Fruit fly (Drosophila melanogaster) whole organism, embryonic: Measurements from ENCODE around the gene Ugt49B2.

ENCODE experiments used
- CG10274 ChIP-seq: fragments of 200-800 bp; sonication (Bioruptor generic); optimal IDR thresholded peaks from 3 replicates; lab custom pipeline; 2017; ENCODE audit warnings: missing biosample characterization, mild to moderate bottlenecking, missing genetic modification characterization
- CG10543 ChIP-seq: fragments of 200-800 bp; sonication (Bioruptor generic); optimal IDR thresholded peaks from 3 replicates; lab custom pipeline; 2017; ENCODE audit warnings: missing biosample characterization, mild to moderate bottlenecking, missing genetic modification characterization, moderate library complexity
- CG10979 ChIP-seq: fragments of 200-800 bp; sonication (Bioruptor generic); optimal IDR thresholded peaks from 2 replicates; lab custom pipeline; 2018; ENCODE audit warnings: missing biosample characterization, mild to moderate bottlenecking, missing genetic modification characterization, moderate library complexity
- CG12236 ChIP-seq: fragments of 200-800 bp; sonication (Bioruptor generic); optimal IDR thresholded peaks from 2 replicates; lab custom pipeline; 2016; ENCODE audit warnings: missing biosample characterization, missing genetic modification characterization
- CG12391 ChIP-seq: fragments of 200-800 bp; sonication (Bioruptor generic); optimal IDR thresholded peaks from 3 replicates; lab custom pipeline; 2018; ENCODE audit warnings: missing biosample characterization, mild to moderate bottlenecking, missing genetic modification characterization, moderate library complexity
- CG12769 ChIP-seq: fragments of 200-800 bp; sonication (Bioruptor generic); optimal IDR thresholded peaks from 2 replicates; lab custom pipeline; 2019; ENCODE audit warnings: missing biosample characterization, mild to moderate bottlenecking, missing genetic modification characterization, moderate library complexity
- CG16815 ChIP-seq: fragments of 200-800 bp; sonication (Bioruptor generic); optimal IDR thresholded peaks from 3 replicates; lab custom pipeline; 2017; ENCODE audit warnings: missing biosample characterization, mild to moderate bottlenecking, missing genetic modification characterization
- CG31224 ChIP-seq: fragments of 200-800 bp; sonication (Bioruptor generic); IDR thresholded peaks from 2 replicates; pipeline ENCODE4 v1.3.6; 2022; ENCODE audit warnings: missing biosample characterization, missing genetic modification characterization
- CG31365 ChIP-seq: fragments of 200-800 bp; sonication (Bioruptor generic); optimal IDR thresholded peaks from 2 replicates; lab custom pipeline; 2018; ENCODE audit warnings: missing biosample characterization, mild to moderate bottlenecking, missing genetic modification characterization
- CG33557 ChIP-seq: fragments of 200-800 bp; sonication (Bioruptor generic); optimal IDR thresholded peaks from 2 replicates; lab custom pipeline; 2019; ENCODE audit warnings: missing biosample characterization, mild to moderate bottlenecking, missing genetic modification characterization, moderate library complexity
- CG3847 ChIP-seq: fragments of 200-800 bp; sonication (Bioruptor generic); IDR thresholded peaks from 2 replicates; pipeline ENCODE4 v1.3.6; 2022; ENCODE audit warnings: missing biosample characterization, missing genetic modification characterization
- CG4360 ChIP-seq: fragments of 200-800 bp; sonication (Bioruptor generic); IDR thresholded peaks from 2 replicates; pipeline ENCODE4 v1.3.6; 2022; ENCODE audit warnings: missing biosample characterization, missing genetic modification characterization
- CG4854 ChIP-seq: fragments of 200-800 bp; sonication (Bioruptor generic); optimal IDR thresholded peaks from 2 replicates; lab custom pipeline; 2016; ENCODE audit warnings: missing biosample characterization, missing genetic modification characterization, inconsistent platforms
- CG5953 ChIP-seq: fragments of 200-800 bp; sonication (Bioruptor generic); IDR thresholded peaks from 2 replicates; pipeline ENCODE4 v1.3.6; 2022; ENCODE audit warnings: missing biosample characterization, missing genetic modification characterization
- CG6689 ChIP-seq: fragments of 200-800 bp; sonication (Bioruptor generic); IDR thresholded peaks from 2 replicates; pipeline ENCODE4 v1.3.6; 2022; ENCODE audit warnings: missing biosample characterization, missing genetic modification characterization
- CG7987 ChIP-seq: fragments of 200-800 bp; sonication (Bioruptor generic); optimal IDR thresholded peaks from 2 replicates; lab custom pipeline; 2018; ENCODE audit warnings: missing biosample characterization, mild to moderate bottlenecking, missing genetic modification characterization, moderate library complexity
- CG8924 ChIP-seq: fragments of 200-800 bp; optimal IDR thresholded peaks from 3 replicates; lab custom pipeline; 2019; ENCODE audit warnings: missing biosample characterization, mild to moderate bottlenecking, missing genetic modification characterization, moderate library complexity
- CG9876 ChIP-seq: fragments of 200-800 bp; sonication (Bioruptor generic); optimal IDR thresholded peaks from 2 replicates; lab custom pipeline; 2016; ENCODE audit warnings: missing biosample characterization, missing genetic modification characterization
- Dek ChIP-seq: fragments of 200-800 bp; sonication (Bioruptor generic); optimal IDR thresholded peaks from 3 replicates; lab custom pipeline; 2019; ENCODE audit warnings: missing biosample characterization, mild to moderate bottlenecking, missing genetic modification characterization, moderate library complexity
- E2f1 ChIP-seq: fragments of 200-800 bp; sonication (Bioruptor generic); IDR thresholded peaks from 2 replicates; pipeline ENCODE4 v1.3.6; 2022; ENCODE audit warnings: missing biosample characterization, missing genetic modification characterization
- Ets65A ChIP-seq: fragments of 200-800 bp; sonication (Bioruptor generic); peaks from one replicate; lab custom pipeline; 2016; ENCODE audit warnings: missing biosample characterization, missing genetic modification characterization
- Hsf ChIP-seq: fragments of 200-800 bp; sonication (Bioruptor generic); optimal IDR thresholded peaks from 3 replicates; lab custom pipeline; 2016; ENCODE audit warnings: missing biosample characterization, missing genetic modification characterization
- Mes4 ChIP-seq: fragments of 200-800 bp; sonication (Bioruptor generic); optimal IDR thresholded peaks from 2 replicates; lab custom pipeline; 2016; ENCODE audit warnings: missing biosample characterization, missing genetic modification characterization
- Mrtf ChIP-seq: fragments of 200-800 bp; sonication (Bioruptor generic); IDR thresholded peaks from 3 replicates; pipeline ENCODE4 v1.3.6; 2022; ENCODE audit warnings: missing biosample characterization, missing genetic modification characterization
- Nf-YB ChIP-seq: fragments of 200-800 bp; sonication (Bioruptor generic); optimal IDR thresholded peaks from 3 replicates; lab custom pipeline; 2019; ENCODE audit warnings: missing biosample characterization, mild to moderate bottlenecking, missing genetic modification characterization, moderate library complexity
- Nf-YC ChIP-seq: fragments of 200-800 bp; optimal IDR thresholded peaks from 3 replicates; lab custom pipeline; 2019; ENCODE audit warnings: missing biosample characterization, mild to moderate bottlenecking, missing genetic modification characterization, moderate library complexity
- Opbp ChIP-seq: fragments of 200-800 bp; sonication (Bioruptor generic); IDR thresholded peaks from 3 replicates; pipeline ENCODE4 v1.3.6; 2022; ENCODE audit warnings: missing biosample characterization, missing genetic modification characterization; ENCODE audit not compliant: partially characterized antibody
- Six4 ChIP-seq: fragments of 200-800 bp; sonication (Bioruptor generic); optimal IDR thresholded peaks from 2 replicates; lab custom pipeline; 2016; ENCODE audit warnings: missing biosample characterization, missing genetic modification characterization
- ato ChIP-seq: fragments of 200-800 bp; sonication (Bioruptor generic); IDR thresholded peaks from 2 replicates; pipeline ENCODE4 v1.3.6; 2022; ENCODE audit warnings: missing biosample characterization, missing genetic modification characterization; ENCODE audit not compliant: partially characterized antibody
- cad ChIP-seq: fragments of >200 bp; optimal IDR thresholded peaks from 2 replicates; lab custom pipeline; 2017; ENCODE audit warnings: missing biosample characterization, missing genetic modification characterization
- disco-r ChIP-seq: fragments of 200-800 bp; sonication (Bioruptor generic); optimal IDR thresholded peaks from 2 replicates; lab custom pipeline; 2016; ENCODE audit warnings: missing biosample characterization, missing genetic modification characterization
- eve ChIP-seq, 2 experiments: fragments of >200 bp; optimal IDR thresholded peaks; 2 replicates each; lab custom pipeline; 2017; ENCODE audit warnings: missing biosample characterization in 2 of 2, missing genetic modification characterization in 2 of 2
- ewg ChIP-seq: fragments of 200-800 bp; sonication (Bioruptor generic); optimal IDR thresholded peaks from 3 replicates; lab custom pipeline; 2017; ENCODE audit warnings: mild to moderate bottlenecking, missing biosample characterization, missing genetic modification reagents, missing genetic modification characterization
- gcm2 ChIP-seq: fragments of 200-800 bp; sonication (Bioruptor generic); optimal IDR thresholded peaks from 2 replicates; lab custom pipeline; 2016; ENCODE audit warnings: missing biosample characterization, missing genetic modification characterization
- gfzf ChIP-seq: fragments of 200-800 bp; sonication (Bioruptor generic); optimal IDR thresholded peaks from 2 replicates; lab custom pipeline; 2016; ENCODE audit warnings: missing biosample characterization, mild to moderate bottlenecking, missing genetic modification characterization, moderate library complexity
- hbn ChIP-seq: fragments of 200-800 bp; sonication (Bioruptor generic); IDR thresholded peaks from 2 replicates; pipeline ENCODE4 v1.3.6; 2022; ENCODE audit warnings: missing biosample characterization, missing genetic modification characterization; ENCODE audit not compliant: partially characterized antibody
- knrl ChIP-seq: fragments of 200-800 bp; sonication (Bioruptor generic); IDR thresholded peaks from 3 replicates; pipeline ENCODE4 v1.3.6; 2022; ENCODE audit warnings: missing biosample characterization, missing genetic modification characterization; ENCODE audit not compliant: partially characterized antibody
- nom ChIP-seq: fragments of 200-800 bp; sonication (Bioruptor generic); optimal IDR thresholded peaks from 2 replicates; lab custom pipeline; 2017; ENCODE audit warnings: missing biosample characterization, missing genetic modification characterization, mild to moderate bottlenecking, moderate library complexity, missing genetic modification reagents
- phol ChIP-seq: fragments of 200-800 bp; sonication (Bioruptor generic); optimal IDR thresholded peaks from 3 replicates; lab custom pipeline; 2018; ENCODE audit warnings: missing biosample characterization, mild to moderate bottlenecking, missing genetic modification characterization, moderate library complexity
- pzg ChIP-seq: fragments of 200-800 bp; sonication (Bioruptor generic); optimal IDR thresholded peaks from 3 replicates; lab custom pipeline; 2018; ENCODE audit warnings: missing biosample characterization, mild to moderate bottlenecking, missing genetic modification characterization, moderate library complexity
- repo ChIP-seq: fragments of 200-800 bp; sonication (Bioruptor generic); optimal IDR thresholded peaks from 2 replicates; lab custom pipeline; 2016; ENCODE audit warnings: missing biosample characterization, missing genetic modification characterization
- sens ChIP-seq: fragments of 200-800 bp; sonication (Bioruptor generic); peaks from one replicate; lab custom pipeline; 2016; ENCODE audit warnings: missing biosample characterization, missing genetic modification characterization
- sr ChIP-seq: fragments of 200-800 bp; sonication (Bioruptor generic); IDR thresholded peaks from 3 replicates; pipeline ENCODE4 v1.3.6; 2022; ENCODE audit warnings: missing biosample characterization, missing genetic modification characterization
- stwl ChIP-seq: fragments of 200-800 bp; sonication (Bioruptor generic); optimal IDR thresholded peaks from 3 replicates; lab custom pipeline; 2018; ENCODE audit warnings: missing biosample characterization, mild to moderate bottlenecking, missing genetic modification characterization, moderate library complexity
- twi ChIP-seq: fragments of 200-800 bp; optimal IDR thresholded peaks from 2 replicates; lab custom pipeline; 2019; ENCODE audit warnings: missing biosample characterization, mild to moderate bottlenecking, missing genetic modification characterization, moderate library complexity
- z ChIP-seq: fragments of 200-800 bp; sonication (Bioruptor generic); IDR thresholded peaks from 3 replicates; pipeline ENCODE4 v1.3.6; 2022; ENCODE audit warnings: missing biosample characterization, missing genetic modification characterization
- zen2 ChIP-seq: fragments of 200-800 bp; sonication (Bioruptor generic); IDR thresholded peaks from 3 replicates; pipeline ENCODE4 v1.3.6; 2022; ENCODE audit warnings: missing biosample characterization, missing genetic modification characterization; ENCODE audit not compliant: partially characterized antibody

The Ugt49B2 gene

dm6 chr3R:21393005-21393729 lies 6.4 kb downstream of the Ugt49B2 start (continued):
- no peak for TF ChIP-seq CG7987 (GFP tag; lab: Kevin White, UChicago)
- TF ChIP-seq CG4854 = no peak
- no peak for TF ChIP-seq CG31224 (GFP tag; lab: Robert Waterston, UW)
- TF ChIP-seq CG4360 (GFP tag; lab: Robert Waterston, UW) = peak; percentile 78
- TF ChIP-seq sens = peak; percentile 53
- TF ChIP-seq CG12769 (tag; lab: Kevin White, UChicago) = no peak
- TF ChIP-seq Dek = no peak
- no peak for TF ChIP-seq Mes4 (GFP tag; lab: Kevin White, UChicago)
- no peak for TF ChIP-seq eve (GFP tag; optimal IDR thresholded peaks at IDR 0.05; lab: Kevin White, UChicago)
- TF ChIP-seq pzg (GFP tag; lab: Kevin White, UChicago) = no peak
- TF ChIP-seq hbn (GFP tag; lab: Robert Waterston, UW) = no peak
- peak; percentile 13 for TF ChIP-seq CG10979 (tag; lab: Kevin White, UChicago)
- TF ChIP-seq CG9876 = no peak
- no peak for TF ChIP-seq knrl
- TF ChIP-seq CG10543 = no peak
- no peak for TF ChIP-seq CG3847
- no peak for TF ChIP-seq CG12236 (GFP tag; lab: Kevin White, UChicago)
- no peak for TF ChIP-seq sr (GFP tag; lab: Robert Waterston, UW)
- no peak for TF ChIP-seq Mrtf (GFP tag; lab: Robert Waterston, UW)
- TF ChIP-seq CG12391 (tag; lab: Kevin White, UChicago) = peak; percentile 7

- no peak for TF ChIP-seq nom (GFP tag; lab: Kevin White, UChicago)
- peak; percentile 57 for TF ChIP-seq Nf-YC (tag; lab: Kevin White, UChicago)
- peak; percentile 87 for TF ChIP-seq Nf-YB (GFP tag; lab: Kevin White, UChicago)
- peak; percentile 19 for TF ChIP-seq cad
- TF ChIP-seq z (GFP tag; lab: Robert Waterston, UW) = peak; percentile 91
These were observed 7.3 kb downstream of the Ugt49B2 start for dm6 chr3R:21392221-21392620.

dm6 chr3R:21390959-21391358 lies 8.6 kb downstream of the Ugt49B2 start:
- no peak for TF ChIP-seq CG6689 (GFP tag; lab: Robert Waterston, UW)
- TF ChIP-seq Opbp = no peak
- no peak for TF ChIP-seq Hsf
- TF ChIP-seq CG8924 (tag; lab: Kevin White, UChicago) = no peak
- TF ChIP-seq twi (tag; lab: Kevin White, UChicago) = peak; percentile 84
- TF ChIP-seq CG33557 (GFP tag; lab: Kevin White, UChicago) = no peak
- no peak for TF ChIP-seq repo
- TF ChIP-seq gfzf (GFP tag; lab: Kevin White, UChicago) = no peak
- no peak for TF ChIP-seq ewg (GFP tag; lab: Kevin White, UChicago)
- no peak for TF ChIP-seq CG31365 (tag; lab: Kevin White, UChicago)
- no peak for TF ChIP-seq CG10274 (GFP tag; lab: Kevin White, UChicago)
- TF ChIP-seq E2f1 (GFP tag; lab: Robert Waterston, UW) = no peak
- no peak for TF ChIP-seq disco-r (GFP tag; lab: Kevin White, UChicago)
- TF ChIP-seq CG7987 (GFP tag; lab: Kevin White, UChicago) = no peak
- no peak for TF ChIP-seq phol
- TF ChIP-seq ato (GFP tag; lab: Robert Waterston, UW) = no peak
- no peak for TF ChIP-seq sens
- no peak for TF ChIP-seq CG16815 (GFP tag; lab: Kevin White, UChicago)
- 0 out of 3 replicates have a peak, but pooled peaks have one; percentile 15 for TF ChIP-seq zen2 (GFP tag; lab: Robert Waterston, UW)
- no peak for TF ChIP-seq stwl
- 0 out of 2 replicates have a peak, but pooled peaks have one; percentile 30 for TF ChIP-seq CG5953 (GFP tag; lab: Robert Waterston, UW)
- TF ChIP-seq Ets65A (GFP tag; lab: Kevin White, UChicago) = peak; percentile 73
- no peak for TF ChIP-seq Six4 (GFP tag; lab: Kevin White, UChicago)
- no peak for TF ChIP-seq gcm2 (GFP tag; lab: Kevin White, UChicago)
- TF ChIP-seq, all 482 proteins: peak for 4
